Fruit fly (Drosophila melanogaster) whole organism, prepupa: ENCODE data around the gene CG6652.

Experiments
- CG10669 ChIP-seq: fragments of 200-800 bp; sonication (Bioruptor generic); optimal IDR thresholded peaks from 3 replicates; lab custom pipeline; 2018; ENCODE audit warnings: missing biosample characterization, mild to moderate bottlenecking, missing genetic modification characterization, moderate library complexity
- CG11294 ChIP-seq: fragments of 200-800 bp; sonication (Bioruptor generic); IDR thresholded peaks from 2 replicates; pipeline ENCODE4 v1.3.6; 2022; ENCODE audit warnings: missing biosample characterization, missing genetic modification characterization
- CG11762 ChIP-seq: fragments of 200-800 bp; sonication (Bioruptor generic); optimal IDR thresholded peaks from 3 replicates; lab custom pipeline; 2016; ENCODE audit warnings: missing biosample characterization, missing genetic modification characterization; ENCODE audit not compliant: insufficient read depth
- CG11902 ChIP-seq: fragments of 200-800 bp; sonication (Bioruptor generic); optimal IDR thresholded peaks from 3 replicates; lab custom pipeline; 2016; ENCODE audit warnings: missing biosample characterization, missing genetic modification characterization
- CG15336 ChIP-seq: fragments of 200-800 bp; sonication (Bioruptor generic); IDR thresholded peaks from 2 replicates; pipeline ENCODE4 v1.3.6; 2022; ENCODE audit warnings: missing biosample characterization, missing genetic modification characterization
- CG16779 ChIP-seq: fragments of 200-800 bp; sonication (Bioruptor generic); optimal IDR thresholded peaks from 3 replicates; lab custom pipeline; 2017; ENCODE audit warnings: missing biosample characterization, mild to moderate bottlenecking, missing genetic modification characterization
- CG3032 ChIP-seq: fragments of 200-800 bp; optimal IDR thresholded peaks from 2 replicates; lab custom pipeline; 2019; ENCODE audit warnings: missing biosample characterization, mild to moderate bottlenecking, missing genetic modification characterization, moderate library complexity
- CG31627 ChIP-seq: fragments of 200-800 bp; sonication (Bioruptor generic); optimal IDR thresholded peaks from 3 replicates; lab custom pipeline; 2016; ENCODE audit warnings: missing biosample characterization, missing genetic modification characterization
- CG3919 ChIP-seq: fragments of 200-800 bp; sonication (Bioruptor generic); optimal IDR thresholded peaks from 3 replicates; lab custom pipeline; 2016; ENCODE audit warnings: missing biosample characterization, missing genetic modification characterization
- CG4318 ChIP-seq: fragments of 200-800 bp; sonication (Bioruptor generic); optimal IDR thresholded peaks from 3 replicates; lab custom pipeline; 2017; ENCODE audit warnings: missing biosample characterization, mild to moderate bottlenecking, missing genetic modification characterization
- CG6163 ChIP-seq: fragments of 200-800 bp; sonication (Bioruptor generic); IDR thresholded peaks from 3 replicates; pipeline ENCODE4 v1.3.6; 2022; ENCODE audit warnings: missing biosample characterization, missing genetic modification characterization
- CG6276 ChIP-seq: fragments of 200-800 bp; sonication (Bioruptor generic); optimal IDR thresholded peaks from 2 replicates; lab custom pipeline; 2017; ENCODE audit warnings: missing biosample characterization, mild to moderate bottlenecking, missing genetic modification characterization
- CG6808 ChIP-seq: fragments of 200-800 bp; sonication (Bioruptor generic); optimal IDR thresholded peaks from 3 replicates; lab custom pipeline; 2017; ENCODE audit warnings: missing biosample characterization, missing genetic modification characterization, mild to moderate bottlenecking, moderate library complexity, missing genetic modification reagents
- CG7368 ChIP-seq: fragments of 200-800 bp; sonication (Bioruptor generic); optimal IDR thresholded peaks from 3 replicates; lab custom pipeline; 2016; ENCODE audit warnings: missing biosample characterization, missing genetic modification characterization
- CG8119 ChIP-seq: fragments of 200-800 bp; sonication (Bioruptor generic); IDR thresholded peaks from 3 replicates; pipeline ENCODE4 v1.3.6; 2022; ENCODE audit warnings: missing biosample characterization, missing genetic modification characterization
- CG8319 ChIP-seq: fragments of 200-800 bp; sonication (Bioruptor generic); optimal IDR thresholded peaks from 3 replicates; lab custom pipeline; 2016; ENCODE audit warnings: missing biosample characterization, missing genetic modification characterization
- CG8632 ChIP-seq: fragments of 200-800 bp; sonication (Bioruptor generic); optimal IDR thresholded peaks from 3 replicates; lab custom pipeline; 2016; ENCODE audit warnings: missing biosample characterization, missing genetic modification characterization
- Eip75B ChIP-seq: fragments of 200-800 bp; sonication (Bioruptor generic); optimal IDR thresholded peaks from 3 replicates; lab custom pipeline; 2016; ENCODE audit warnings: missing biosample characterization, missing genetic modification characterization
- Eip78C ChIP-seq: fragments of 200-800 bp; sonication (Bioruptor generic); peaks from one replicate; lab custom pipeline; 2016; ENCODE audit warnings: missing biosample characterization, missing genetic modification characterization
- Ets21C ChIP-seq: fragments of 200-800 bp; sonication (Bioruptor generic); optimal IDR thresholded peaks from 3 replicates; lab custom pipeline; 2016; ENCODE audit warnings: missing biosample characterization, missing genetic modification characterization
- Ets96B ChIP-seq: fragments of 200-800 bp; optimal IDR thresholded peaks from 2 replicates; lab custom pipeline; 2019; ENCODE audit warnings: missing biosample characterization, mild to moderate bottlenecking, missing genetic modification characterization, moderate library complexity
- Hr38 ChIP-seq: sonication (Bioruptor generic); optimal IDR thresholded peaks from 2 replicates; lab custom pipeline; 2016; ENCODE audit warnings: missing biosample characterization, missing genetic modification characterization
- Hr39 ChIP-seq: fragments of 200-800 bp; sonication (Bioruptor generic); optimal IDR thresholded peaks from 2 replicates; lab custom pipeline; 2016; ENCODE audit warnings: missing biosample characterization, missing genetic modification characterization
- Hr4 ChIP-seq: fragments of 200-800 bp; sonication (Bioruptor generic); optimal IDR thresholded peaks from 3 replicates; lab custom pipeline; 2016; ENCODE audit warnings: missing biosample characterization, missing genetic modification characterization
- Lpt ChIP-seq: fragments of 200-800 bp; sonication (Bioruptor generic); optimal IDR thresholded peaks from 3 replicates; lab custom pipeline; 2016; ENCODE audit warnings: missing biosample characterization, missing genetic modification characterization
- OdsH ChIP-seq: fragments of 200-800 bp; sonication (Bioruptor generic); optimal IDR thresholded peaks from 3 replicates; lab custom pipeline; 2016; ENCODE audit warnings: missing biosample characterization, missing genetic modification characterization
- Smox ChIP-seq: fragments of 200-800 bp; sonication (Bioruptor generic); optimal IDR thresholded peaks from 3 replicates; lab custom pipeline; 2016; ENCODE audit warnings: missing biosample characterization, missing genetic modification characterization
- Sox102F ChIP-seq: fragments of 200-800 bp; sonication (Bioruptor generic); optimal IDR thresholded peaks from 2 replicates; lab custom pipeline; 2016; ENCODE audit warnings: missing biosample characterization, mild to moderate bottlenecking, missing genetic modification characterization
- Sox14 ChIP-seq: fragments of 200-800 bp; sonication (Bioruptor generic); optimal IDR thresholded peaks from 3 replicates; lab custom pipeline; 2016; ENCODE audit warnings: missing biosample characterization, missing genetic modification characterization
- Sox15 ChIP-seq: fragments of 200-800 bp; sonication (Bioruptor generic); optimal IDR thresholded peaks from 3 replicates; lab custom pipeline; 2016; ENCODE audit warnings: missing biosample characterization, missing genetic modification characterization
- achi ChIP-seq: fragments of 200-800 bp; sonication (Bioruptor generic); optimal IDR thresholded peaks from 3 replicates; lab custom pipeline; 2016; ENCODE audit warnings: missing biosample characterization, missing genetic modification characterization
- acj6 ChIP-seq: fragments of 200-800 bp; sonication (Bioruptor generic); optimal IDR thresholded peaks from 3 replicates; lab custom pipeline; 2016; ENCODE audit warnings: missing biosample characterization, missing genetic modification characterization
- cyc ChIP-seq: fragments of 200-800 bp; sonication (Bioruptor generic); optimal IDR thresholded peaks from 3 replicates; lab custom pipeline; 2016; ENCODE audit warnings: missing biosample characterization, missing genetic modification characterization
- dac ChIP-seq: fragments of 200-800 bp; sonication (Bioruptor generic); optimal IDR thresholded peaks from 2 replicates; lab custom pipeline; 2017; ENCODE audit warnings: missing biosample characterization, mild to moderate bottlenecking, missing genetic modification characterization
- dsx ChIP-seq: fragments of 200-800 bp; optimal IDR thresholded peaks from 3 replicates; lab custom pipeline; 2019; ENCODE audit warnings: missing biosample characterization, mild to moderate bottlenecking, missing genetic modification characterization, moderate library complexity; ENCODE audit not compliant: poor library complexity, severe bottlenecking
- eg ChIP-seq: fragments of 200-800 bp; sonication (Bioruptor generic); IDR thresholded peaks from 3 replicates; pipeline ENCODE4 v1.3.6; 2022; ENCODE audit warnings: missing biosample characterization, missing genetic modification characterization
- fd59A ChIP-seq: fragments of 200-800 bp; sonication (Bioruptor generic); optimal IDR thresholded peaks from 2 replicates; lab custom pipeline; 2017; ENCODE audit warnings: missing biosample characterization, mild to moderate bottlenecking, missing genetic modification characterization, missing genetic modification reagents
- fd85E ChIP-seq: fragments of 200-800 bp; sonication (Bioruptor generic); optimal IDR thresholded peaks from 3 replicates; lab custom pipeline; 2016; ENCODE audit warnings: missing biosample characterization, missing genetic modification characterization
- fkh ChIP-seq: fragments of 200-800 bp; sonication (Bioruptor generic); optimal IDR thresholded peaks from 3 replicates; lab custom pipeline; 2017; ENCODE audit warnings: missing biosample characterization, mild to moderate bottlenecking, missing genetic modification characterization, moderate library complexity
- lz ChIP-seq: fragments of 200-800 bp; sonication (Bioruptor generic); optimal IDR thresholded peaks from 3 replicates; lab custom pipeline; 2016; ENCODE audit warnings: missing biosample characterization, missing genetic modification characterization
- net ChIP-seq: fragments of 200-800 bp; sonication (Bioruptor generic); optimal IDR thresholded peaks from 3 replicates; lab custom pipeline; 2016; ENCODE audit warnings: missing biosample characterization, missing genetic modification characterization
- pdm3 ChIP-seq: fragments of 200-800 bp; sonication (Bioruptor generic); optimal IDR thresholded peaks from 3 replicates; lab custom pipeline; 2016; ENCODE audit warnings: missing biosample characterization, missing genetic modification characterization
- salr ChIP-seq, 2 experiments: fragments of 200-800 bp; sonication (Bioruptor generic); optimal IDR thresholded peaks; 3 replicates each; lab custom pipeline; 2016 to 2018; ENCODE audit warnings: missing biosample characterization in 2 of 2, missing genetic modification characterization in 2 of 2, mild to moderate bottlenecking in 1 of 2
- spab ChIP-seq: fragments of 200-800 bp; sonication (Bioruptor generic); optimal IDR thresholded peaks from 2 replicates; lab custom pipeline; 2017; ENCODE audit warnings: missing biosample characterization, mild to moderate bottlenecking, missing genetic modification characterization, missing genetic modification reagents
- svp ChIP-seq: fragments of 200-800 bp; sonication (Bioruptor generic); peaks from one replicate; lab custom pipeline; 2016; ENCODE audit warnings: missing biosample characterization, missing genetic modification characterization
- topi ChIP-seq: fragments of 200-800 bp; sonication (Bioruptor generic); optimal IDR thresholded peaks from 3 replicates; lab custom pipeline; 2016; ENCODE audit warnings: missing biosample characterization, missing genetic modification characterization
- vri ChIP-seq: fragments of 200-800 bp; sonication (Bioruptor generic); optimal IDR thresholded peaks from 3 replicates; lab custom pipeline; 2016; ENCODE audit warnings: missing biosample characterization, mild to moderate bottlenecking, missing genetic modification characterization

CG6652 gene

DNA sequence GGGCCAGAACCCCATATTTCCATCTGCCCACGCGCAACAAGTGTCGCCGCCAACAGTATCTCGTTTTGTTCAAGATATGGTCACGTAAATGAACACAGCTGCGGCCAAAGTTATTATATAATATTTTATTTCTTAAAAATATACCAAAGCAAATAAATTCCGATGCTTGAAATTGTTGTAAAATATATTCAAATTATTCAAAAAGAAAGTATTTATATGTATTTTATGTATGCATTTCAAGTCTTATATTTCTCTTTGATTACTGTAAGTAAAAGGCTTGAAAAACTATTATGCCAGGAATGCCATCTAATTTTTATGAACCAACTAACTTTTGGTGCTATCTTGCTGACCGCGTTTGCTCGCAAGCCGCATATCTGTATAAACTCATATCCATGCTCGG, 33.5 kb downstream of the CG6652 start (continued):
- TF ChIP-seq CG11762 (GFP tag; lab: Kevin White, UChicago): peak; percentile 77
- peak; percentile 45 for TF ChIP-seq Ets21C
- TF ChIP-seq CG4318 (GFP tag; lab: Kevin White, UChicago): no peak
- peak; percentile 81 for TF ChIP-seq lz (GFP tag; lab: Kevin White, UChicago)
- peak; percentile 56 for TF ChIP-seq cyc (GFP tag; lab: Kevin White, UChicago)
- peak; percentile 78 for TF ChIP-seq spab
- peak; percentile 82 for TF ChIP-seq achi (GFP tag; lab: Kevin White, UChicago)
- TF ChIP-seq pdm3 (GFP tag; lab: Kevin White, UChicago): no peak
- TF ChIP-seq Ets96B (tag; lab: Kevin White, UChicago): peak; percentile 85
- TF ChIP-seq dac (GFP tag; lab: Kevin White, UChicago): no peak
- TF ChIP-seq dsx: peak; percentile 91
- TF ChIP-seq CG16779 (tag; lab: Kevin White, UChicago): peak; percentile 57
- peak; percentile 87 for TF ChIP-seq net
- peak; percentile 87 for TF ChIP-seq CG8632 (GFP tag; lab: Kevin White, UChicago)
- TF ChIP-seq CG6163 (GFP tag; lab: Robert Waterston, UW): peak; percentile 76; the same call in 2 of the 3 replicates
- TF ChIP-seq Eip78C (GFP tag; lab: Kevin White, UChicago): peak; percentile 98
- TF ChIP-seq CG11902 (GFP tag; lab: Kevin White, UChicago): peak; percentile 43
- TF ChIP-seq CG6276 (GFP tag; lab: Kevin White, UChicago): peak; percentile 76
- TF ChIP-seq svp (GFP tag; lab: Kevin White, UChicago): peak; percentile 93
- TF ChIP-seq, all 60 proteins: peak for 49

DNA sequence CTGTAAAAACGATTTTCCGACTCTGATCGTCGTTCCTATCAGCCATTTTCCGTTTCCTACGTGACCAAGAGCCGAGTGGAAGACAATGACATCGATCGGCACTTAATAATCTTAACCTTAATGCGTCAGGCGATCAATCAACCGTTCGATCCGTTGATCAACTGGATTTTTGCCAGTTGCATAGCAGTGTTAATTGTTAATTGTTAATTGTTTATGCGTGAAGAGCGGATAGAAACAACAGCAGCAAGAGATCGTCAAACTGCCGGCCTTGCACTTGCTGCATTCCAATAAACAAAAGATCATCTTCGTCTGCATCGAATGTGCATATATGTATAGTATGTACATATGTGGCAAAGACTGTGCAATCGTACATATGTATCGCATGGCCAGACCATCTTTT, 34.1 kb downstream of the CG6652 start:
- TF ChIP-seq CG6276 (GFP tag; lab: Kevin White, UChicago) (no peak), svp (GFP tag; lab: Kevin White, UChicago) (peak; percentile 80)
- TF ChIP-seq, all 60 proteins: peak for 1

DNA sequence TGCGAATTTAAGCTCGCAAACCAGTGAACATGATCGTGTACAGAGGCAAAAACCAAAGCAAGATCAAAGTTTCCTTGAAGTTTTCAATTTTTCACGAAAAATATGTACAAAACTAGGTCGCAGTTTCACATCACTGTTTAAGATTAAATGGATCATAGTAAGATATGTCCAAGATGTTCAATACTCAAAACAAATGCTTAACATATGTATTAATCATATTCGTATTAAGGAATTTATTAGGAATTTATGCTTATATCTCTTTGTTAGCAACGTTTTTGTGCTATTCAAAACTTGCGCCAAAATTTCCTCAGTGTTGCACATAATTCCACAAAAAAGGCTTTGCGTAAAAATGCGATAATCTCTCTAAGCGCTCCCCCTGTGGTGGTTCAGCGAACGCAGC, 35.3 kb downstream of the CG6652 start:
- TF ChIP-seq Ets96B (tag; lab: Kevin White, UChicago): no peak
- no peak for TF ChIP-seq Eip75B
- TF ChIP-seq Sox102F (GFP tag; lab: Kevin White, UChicago): no peak
- TF ChIP-seq OdsH (GFP tag; lab: Kevin White, UChicago): peak; percentile 18
- peak; percentile 2 for TF ChIP-seq CG6808 (GFP tag; lab: Kevin White, UChicago)
- TF ChIP-seq CG11294 (GFP tag; lab: Robert Waterston, UW): no peak
- no peak for TF ChIP-seq CG8319 (GFP tag; lab: Kevin White, UChicago)
- no peak for TF ChIP-seq CG31627
- TF ChIP-seq Sox14 (GFP tag; lab: Kevin White, UChicago): no peak
- TF ChIP-seq Hr39: no peak
- no peak for TF ChIP-seq fd85E (GFP tag; lab: Kevin White, UChicago)
- TF ChIP-seq Hr38: no peak
- no peak for TF ChIP-seq CG7368 (GFP tag; lab: Kevin White, UChicago)
- TF ChIP-seq fkh (GFP tag; lab: Kevin White, UChicago): no peak
- TF ChIP-seq Smox (GFP tag; lab: Kevin White, UChicago): no peak
- TF ChIP-seq acj6 (GFP tag; lab: Kevin White, UChicago): peak; percentile 23
- peak; percentile 21 for TF ChIP-seq CG3919 (GFP tag; lab: Kevin White, UChicago)
- TF ChIP-seq achi (GFP tag; lab: Kevin White, UChicago): no peak
- TF ChIP-seq Lpt (GFP tag; lab: Kevin White, UChicago): no peak
- TF ChIP-seq CG10669 (GFP tag; lab: Kevin White, UChicago): peak; percentile 21
- TF ChIP-seq topi (GFP tag; lab: Kevin White, UChicago): no peak
- TF ChIP-seq CG11762 (GFP tag; lab: Kevin White, UChicago): no peak
- peak; percentile 58 for TF ChIP-seq Hr4 (GFP tag; lab: Kevin White, UChicago)
- TF ChIP-seq CG3032 (tag; lab: Kevin White, UChicago): peak; percentile 13
- TF ChIP-seq fd59A (GFP tag; lab: Kevin White, UChicago): no peak
- TF ChIP-seq eg: peak; percentile 41; the same call in 1 of the 3 replicates
- no peak for TF ChIP-seq CG6163 (GFP tag; lab: Robert Waterston, UW)
- TF ChIP-seq salr (GFP tag; optimal IDR thresholded peaks at IDR 0.05; lab: Kevin White, UChicago): no peak
- TF ChIP-seq CG15336 (GFP tag; lab: Robert Waterston, UW): peak; percentile 18; the same call in 1 of the 2 replicates
- peak; percentile 33 for TF ChIP-seq pdm3 (GFP tag; lab: Kevin White, UChicago)
- no peak for TF ChIP-seq Ets21C
- peak; percentile 53 for TF ChIP-seq CG8119 (GFP tag; lab: Robert Waterston, UW)
- TF ChIP-seq dsx: no peak
- no peak for TF ChIP-seq Sox15 (GFP tag; lab: Kevin White, UChicago)
- TF ChIP-seq CG16779 (tag; lab: Kevin White, UChicago): no peak
- TF ChIP-seq vri (GFP tag; lab: Kevin White, UChicago): no peak
- TF ChIP-seq cyc (GFP tag; lab: Kevin White, UChicago): no peak
- TF ChIP-seq lz (GFP tag; lab: Kevin White, UChicago): no peak
